Fruit fly (Drosophila melanogaster) whole organism, embryonic: ENCODE data around the gene CG10208.

Source experiments
- CG10959 ChIP-seq: fragments of 200-800 bp; sonication (Bioruptor generic); IDR thresholded peaks from 2 replicates; pipeline ENCODE4 v1.3.6; 2022; ENCODE audit warnings: missing biosample characterization, missing genetic modification characterization
- CG11560 ChIP-seq: fragments of 200-800 bp; sonication (Bioruptor generic); IDR thresholded peaks from 3 replicates; pipeline ENCODE4 v1.3.6; 2022; ENCODE audit warnings: missing biosample characterization, missing genetic modification characterization
- CG12744 ChIP-seq: fragments of 200-800 bp; sonication (Bioruptor generic); optimal IDR thresholded peaks from 2 replicates; lab custom pipeline; 2016; ENCODE audit warnings: missing biosample characterization, missing genetic modification characterization
- CG15514 ChIP-seq: fragments of 200-800 bp; sonication (Bioruptor generic); optimal IDR thresholded peaks from 3 replicates; lab custom pipeline; 2017; ENCODE audit warnings: missing biosample characterization, missing genetic modification characterization, mild to moderate bottlenecking, moderate library complexity, missing genetic modification reagents
- CG1602 ChIP-seq: fragments of 200-800 bp; sonication (Bioruptor generic); optimal IDR thresholded peaks from 3 replicates; lab custom pipeline; 2016; ENCODE audit warnings: missing biosample characterization, missing genetic modification characterization
- CG1647 ChIP-seq: fragments of 200-800 bp; sonication (Bioruptor generic); optimal IDR thresholded peaks from 3 replicates; lab custom pipeline; 2016; ENCODE audit warnings: missing biosample characterization, missing genetic modification characterization
- CG16813 ChIP-seq: fragments of 200-800 bp; sonication (Bioruptor generic); IDR thresholded peaks from 3 replicates; pipeline ENCODE4 v1.3.6; 2022; ENCODE audit warnings: missing biosample characterization, missing genetic modification characterization; ENCODE audit not compliant: partially characterized antibody
- CG17829 ChIP-seq: fragments of 200-800 bp; optimal IDR thresholded peaks from 2 replicates; lab custom pipeline; 2019; ENCODE audit warnings: missing biosample characterization, mild to moderate bottlenecking, missing genetic modification characterization, moderate library complexity
- CG18476 ChIP-seq: fragments of 200-800 bp; sonication (Bioruptor generic); optimal IDR thresholded peaks from 2 replicates; lab custom pipeline; 2016; ENCODE audit warnings: missing biosample characterization, mild to moderate bottlenecking, missing genetic modification characterization
- CG2120 ChIP-seq: fragments of 200-800 bp; sonication (Bioruptor generic); optimal IDR thresholded peaks from 3 replicates; lab custom pipeline; 2016; ENCODE audit warnings: missing biosample characterization, missing genetic modification characterization
- CG34376 ChIP-seq: fragments of 200-800 bp; sonication (Bioruptor generic); optimal IDR thresholded peaks from 2 replicates; lab custom pipeline; 2018; ENCODE audit warnings: missing biosample characterization, mild to moderate bottlenecking, missing genetic modification characterization
- CG3995 ChIP-seq: fragments of 200-800 bp; sonication (Bioruptor generic); optimal IDR thresholded peaks from 3 replicates; lab custom pipeline; 2016; ENCODE audit warnings: missing biosample characterization, missing genetic modification characterization
- CG43689 ChIP-seq: fragments of 200-800 bp; sonication (Bioruptor generic); IDR thresholded peaks from 2 replicates; pipeline ENCODE4 v1.3.6; 2022; ENCODE audit warnings: missing biosample characterization, missing genetic modification characterization
- CG6254 ChIP-seq: fragments of 200-800 bp; sonication (Bioruptor generic); optimal IDR thresholded peaks from 3 replicates; lab custom pipeline; 2017; ENCODE audit warnings: mild to moderate bottlenecking, missing biosample characterization, missing genetic modification reagents, missing genetic modification characterization
- CG6683 ChIP-seq: fragments of 200-800 bp; sonication (Bioruptor generic); optimal IDR thresholded peaks from 2 replicates; lab custom pipeline; 2017; ENCODE audit warnings: missing biosample characterization, mild to moderate bottlenecking, missing genetic modification characterization, missing genetic modification reagents
- CG6854 ChIP-seq: fragments of 200-800 bp; sonication (Bioruptor generic); optimal IDR thresholded peaks from 3 replicates; lab custom pipeline; 2017; ENCODE audit warnings: missing biosample characterization, mild to moderate bottlenecking, missing genetic modification characterization
- CG7987 ChIP-seq: fragments of 200-800 bp; sonication (Bioruptor generic); optimal IDR thresholded peaks from 2 replicates; lab custom pipeline; 2018; ENCODE audit warnings: missing biosample characterization, mild to moderate bottlenecking, missing genetic modification characterization, moderate library complexity
- CG8478 ChIP-seq: fragments of >200 bp; optimal IDR thresholded peaks from 2 replicates; lab custom pipeline; 2018
- CG9797 ChIP-seq: fragments of 200-800 bp; sonication (Bioruptor generic); optimal IDR thresholded peaks from 3 replicates; lab custom pipeline; 2018; ENCODE audit warnings: missing biosample characterization, mild to moderate bottlenecking, missing genetic modification characterization
- CG9876 ChIP-seq: fragments of 200-800 bp; sonication (Bioruptor generic); optimal IDR thresholded peaks from 2 replicates; lab custom pipeline; 2016; ENCODE audit warnings: missing biosample characterization, missing genetic modification characterization
- CTCF ChIP-seq: fragments of 200-800 bp; sonication (Bioruptor generic); optimal IDR thresholded peaks from 2 replicates; lab custom pipeline; 2017; ENCODE audit warnings: missing biosample characterization, mild to moderate bottlenecking, missing genetic modification characterization, moderate library complexity
- Chrac-16 ChIP-seq: fragments of 200-800 bp; sonication (Bioruptor generic); optimal IDR thresholded peaks from 3 replicates; lab custom pipeline; 2016; ENCODE audit warnings: missing biosample characterization, missing genetic modification characterization
- Dfd ChIP-seq, 2 experiments: fragments of >200 bp; optimal IDR thresholded peaks; 2 replicates each; lab custom pipeline; 2017; ENCODE audit warnings: missing biosample characterization in 2 of 2, missing genetic modification characterization in 2 of 2
- Hr39 ChIP-seq: fragments of >200 bp; optimal IDR thresholded peaks from 2 replicates; lab custom pipeline; 2017
- Hsf ChIP-seq: fragments of 200-800 bp; sonication (Bioruptor generic); optimal IDR thresholded peaks from 3 replicates; lab custom pipeline; 2016; ENCODE audit warnings: missing biosample characterization, missing genetic modification characterization
- Meics ChIP-seq: fragments of 200-800 bp; sonication (Bioruptor generic); optimal IDR thresholded peaks from 2 replicates; lab custom pipeline; 2017; ENCODE audit warnings: missing biosample characterization, mild to moderate bottlenecking, missing genetic modification characterization
- Mes4 ChIP-seq: fragments of 200-800 bp; sonication (Bioruptor generic); optimal IDR thresholded peaks from 2 replicates; lab custom pipeline; 2016; ENCODE audit warnings: missing biosample characterization, missing genetic modification characterization
- NC2α ChIP-seq: fragments of 200-800 bp; sonication (Bioruptor generic); optimal IDR thresholded peaks from 2 replicates; lab custom pipeline; 2016; ENCODE audit warnings: missing biosample characterization, missing genetic modification characterization
- NFAT ChIP-seq: fragments of 200-800 bp; sonication (Bioruptor generic); IDR thresholded peaks from 2 replicates; pipeline ENCODE4 v1.3.6; 2022; ENCODE audit warnings: missing biosample characterization, missing genetic modification characterization
- Nf-YB ChIP-seq: fragments of 200-800 bp; sonication (Bioruptor generic); optimal IDR thresholded peaks from 3 replicates; lab custom pipeline; 2019; ENCODE audit warnings: missing biosample characterization, mild to moderate bottlenecking, missing genetic modification characterization, moderate library complexity
- Sin3A ChIP-seq: fragments of >200 bp; optimal IDR thresholded peaks from 2 replicates; lab custom pipeline; 2018
- ac ChIP-seq: fragments of 200-800 bp; sonication (Bioruptor generic); optimal IDR thresholded peaks from 3 replicates; lab custom pipeline; 2017; ENCODE audit warnings: missing biosample characterization, mild to moderate bottlenecking, missing genetic modification characterization
- bigmax ChIP-seq: fragments of 200-800 bp; sonication (Bioruptor generic); optimal IDR thresholded peaks from 2 replicates; lab custom pipeline; 2018; ENCODE audit warnings: missing biosample characterization, mild to moderate bottlenecking, missing genetic modification characterization
- br ChIP-seq: fragments of >200 bp; optimal IDR thresholded peaks from 2 replicates; lab custom pipeline; 2017
- btn ChIP-seq: fragments of 200-800 bp; sonication (Bioruptor generic); optimal IDR thresholded peaks from 2 replicates; lab custom pipeline; 2016; ENCODE audit warnings: missing biosample characterization, missing genetic modification characterization
- corto ChIP-seq: fragments of 200-800 bp; sonication (Bioruptor generic); optimal IDR thresholded peaks from 2 replicates; lab custom pipeline; 2016; ENCODE audit warnings: missing biosample characterization, mild to moderate bottlenecking, missing genetic modification characterization, moderate library complexity
- crc ChIP-seq: fragments of 200-800 bp; sonication (Bioruptor generic); optimal IDR thresholded peaks from 2 replicates; lab custom pipeline; 2016; ENCODE audit warnings: missing biosample characterization, missing genetic modification characterization
- dati ChIP-seq: fragments of 200-800 bp; sonication (Bioruptor generic); IDR thresholded peaks from 2 replicates; pipeline ENCODE4 v1.3.6; 2022; ENCODE audit warnings: missing biosample characterization, missing genetic modification characterization
- fd102C ChIP-seq: fragments of 200-800 bp; sonication (Bioruptor generic); optimal IDR thresholded peaks from 2 replicates; lab custom pipeline; 2018; ENCODE audit warnings: missing biosample characterization, mild to moderate bottlenecking, missing genetic modification characterization, moderate library complexity
- fd96Cb ChIP-seq: fragments of 200-800 bp; sonication (Bioruptor generic); optimal IDR thresholded peaks from 2 replicates; lab custom pipeline; 2018; ENCODE audit warnings: missing biosample characterization, mild to moderate bottlenecking, missing genetic modification characterization, moderate library complexity
- grn ChIP-seq: fragments of 200-800 bp; sonication (Bioruptor generic); optimal IDR thresholded peaks from 3 replicates; lab custom pipeline; 2017; ENCODE audit warnings: missing biosample characterization, missing genetic modification characterization
- insv ChIP-seq, 2 experiments: fragments of 200-800 bp; sonication (Bioruptor generic); optimal IDR thresholded peaks; 3 replicates each; lab custom pipeline; 2016 to 2018; ENCODE audit warnings: missing biosample characterization in 2 of 2, missing genetic modification characterization in 2 of 2
- lab ChIP-seq: fragments of 200-800 bp; sonication (Bioruptor generic); optimal IDR thresholded peaks from 3 replicates; lab custom pipeline; 2017; ENCODE audit warnings: missing biosample characterization, missing genetic modification characterization, mild to moderate bottlenecking, moderate library complexity, missing genetic modification reagents
- mam ChIP-seq: fragments of 200-800 bp; sonication (Bioruptor generic); optimal IDR thresholded peaks from 3 replicates; lab custom pipeline; 2016; ENCODE audit warnings: missing biosample characterization, missing genetic modification characterization
- nerfin-2 ChIP-seq: fragments of 200-800 bp; sonication (Bioruptor generic); IDR thresholded peaks from 2 replicates; pipeline ENCODE4 v1.3.6; 2022; ENCODE audit warnings: missing biosample characterization, missing genetic modification characterization; ENCODE audit not compliant: partially characterized antibody
- pnt ChIP-seq: fragments of 200-800 bp; sonication (Bioruptor generic); optimal IDR thresholded peaks from 3 replicates; lab custom pipeline; 2016; ENCODE audit warnings: missing biosample characterization, missing genetic modification characterization
- slp2 ChIP-seq: fragments of 200-800 bp; sonication (Bioruptor generic); optimal IDR thresholded peaks from 2 replicates; lab custom pipeline; 2016; ENCODE audit warnings: missing biosample characterization, missing genetic modification characterization
- so ChIP-seq: fragments of 200-800 bp; sonication (Bioruptor generic); IDR thresholded peaks from 3 replicates; pipeline ENCODE4 v1.3.6; 2022; ENCODE audit warnings: missing biosample characterization, missing genetic modification characterization
- sqz ChIP-seq: fragments of 200-800 bp; sonication (Bioruptor generic); optimal IDR thresholded peaks from 3 replicates; lab custom pipeline; 2018; ENCODE audit warnings: missing biosample characterization, mild to moderate bottlenecking, missing genetic modification characterization
- tap ChIP-seq: fragments of 200-800 bp; optimal IDR thresholded peaks from 3 replicates; lab custom pipeline; 2019; ENCODE audit warnings: missing biosample characterization, mild to moderate bottlenecking, missing genetic modification characterization, moderate library complexity
- tup ChIP-seq: fragments of 200-800 bp; sonication (Bioruptor generic); optimal IDR thresholded peaks from 2 replicates; lab custom pipeline; 2016; ENCODE audit warnings: missing biosample characterization, mild to moderate bottlenecking, missing genetic modification characterization, moderate library complexity
- wek ChIP-seq: fragments of 200-800 bp; sonication (Bioruptor generic); optimal IDR thresholded peaks from 3 replicates; lab custom pipeline; 2018; ENCODE audit warnings: missing biosample characterization, mild to moderate bottlenecking, missing genetic modification characterization, moderate library complexity

CG10208 gene

dm6 chr3R:23723381-23724034, 50.4 kb downstream of the CG10208 start (continued):
- 0 out of 2 replicates have a peak, but pooled peaks have one; percentile 19 for TF ChIP-seq dati (GFP tag; lab: Robert Waterston, UW)
- TF ChIP-seq bigmax (GFP tag; lab: Kevin White, UChicago), result peak; percentile 26
- no peak for TF ChIP-seq mam (GFP tag; lab: Kevin White, UChicago)
- no peak for TF ChIP-seq CTCF (GFP tag; lab: Kevin White, UChicago)
- peak; percentile 78 for TF ChIP-seq CG6683
- TF ChIP-seq CG2120 (GFP tag; lab: Kevin White, UChicago), result no peak
- TF ChIP-seq CG11560 (tag; lab: Robert Waterston, UW), result no peak
- peak; percentile 16; the same call in 1 of the 2 replicates for TF ChIP-seq CG10959 (GFP tag; lab: Robert Waterston, UW)
- TF ChIP-seq NFAT (GFP tag; lab: Robert Waterston, UW), result no peak
- no peak for TF ChIP-seq Hr39 (lab: Kevin White, UChicago)
- TF ChIP-seq Nf-YB (GFP tag; lab: Kevin White, UChicago), result no peak
- peak; percentile 47 for TF ChIP-seq Mes4 (GFP tag; lab: Kevin White, UChicago)
- TF ChIP-seq CG7987 (GFP tag; lab: Kevin White, UChicago), result peak; percentile 76
- TF ChIP-seq CG9876 (GFP tag; lab: Kevin White, UChicago), result peak; percentile 25
- no peak for TF ChIP-seq nerfin-2 (GFP tag; lab: Robert Waterston, UW)
- TF ChIP-seq CG34376 (GFP tag; lab: Kevin White, UChicago), result peak; percentile 88
- TF ChIP-seq ac, result no peak
- no peak for TF ChIP-seq CG17829
- TF ChIP-seq crc (GFP tag; lab: Kevin White, UChicago), result no peak
- TF ChIP-seq sqz (GFP tag; lab: Kevin White, UChicago), result peak; percentile 49
- TF ChIP-seq CG18476 (GFP tag; lab: Kevin White, UChicago), result peak; percentile 37
- TF ChIP-seq CG8478 (lab: Kevin White, UChicago), result no peak
- no peak for TF ChIP-seq corto (GFP tag; lab: Kevin White, UChicago)
- peak; percentile 60 for TF ChIP-seq pnt (GFP tag; lab: Kevin White, UChicago)
- TF ChIP-seq fd102C (GFP tag; lab: Kevin White, UChicago), result no peak
- TF ChIP-seq wek (GFP tag; lab: Kevin White, UChicago), result peak; percentile 83
- TF ChIP-seq btn (GFP tag; lab: Kevin White, UChicago), result no peak
- no peak for TF ChIP-seq Hsf (GFP tag; lab: Kevin White, UChicago)
- no peak for TF ChIP-seq Chrac-16
- TF ChIP-seq CG1647 (GFP tag; lab: Kevin White, UChicago), result no peak
- TF ChIP-seq NC2α (GFP tag; lab: Kevin White, UChicago), result no peak
- TF ChIP-seq CG6254 (GFP tag; lab: Kevin White, UChicago), result peak; percentile 71
- TF ChIP-seq grn (GFP tag; lab: Kevin White, UChicago), result peak; percentile 71
- no peak for TF ChIP-seq CG16813 (GFP tag; lab: Robert Waterston, UW)
- TF ChIP-seq lab (GFP tag; lab: Kevin White, UChicago), result peak; percentile 56
- peak; percentile 37; the same call in 1 of the 3 replicates for TF ChIP-seq so
- TF ChIP-seq tap (tag; lab: Kevin White, UChicago), result peak; percentile 76
- no peak for TF ChIP-seq br (lab: Kevin White, UChicago)
- peak; percentile 3 for TF ChIP-seq fd96Cb (tag; lab: Kevin White, UChicago)
- no peak for TF ChIP-seq CG43689 (GFP tag; lab: Robert Waterston, UW)
- peak; percentile 11 for TF ChIP-seq CG15514 (GFP tag; lab: Kevin White, UChicago)
- peak; percentile 41 for TF ChIP-seq CG6854 (GFP tag; lab: Kevin White, UChicago)
- peak; percentile 56 for TF ChIP-seq slp2
- no peak for TF ChIP-seq CG12744 (GFP tag; lab: Kevin White, UChicago)
- TF ChIP-seq CG9797, result peak; percentile 23
- no peak for TF ChIP-seq CG3995 (GFP tag; lab: Kevin White, UChicago)
- TF ChIP-seq Sin3A (lab: Kevin White, UChicago), result no peak
- no peak for TF ChIP-seq tup (GFP tag; lab: Kevin White, UChicago)
- no peak for TF ChIP-seq Dfd (GFP tag; optimal IDR thresholded peaks at IDR 0.05; lab: Kevin White, UChicago)
- peak in 1 of 2 experiments; percentile 32 for TF ChIP-seq insv (GFP tag; optimal IDR thresholded peaks at IDR 0.05; lab: Kevin White, UChicago)
- TF ChIP-seq Meics, result peak; percentile 68
- no peak for TF ChIP-seq CG1602 (GFP tag; lab: Kevin White, UChicago)
